Worm (Caenorhabditis elegans): ENCODE measurements around the gene R05D3.12.

ce11 chrIII:8370846-8371257, 9.9 kb upstream of the R05D3.12 start:
- TF ChIP-seq him-1 (tag; optimal IDR thresholded peaks at IDR 0.05) (no peak), W03F9.2 (tag; optimal IDR thresholded peaks at IDR 0.05) (peak; percentile 26)
